Worm (Caenorhabditis elegans) whole organism, L1 larva: ENCODE data around the gene cdh-5.

Experiments used
- F16B12.6 ChIP-seq: fragments of 150-350 bp; optimal IDR thresholded peaks from 2 replicates; lab custom pipeline; 2014; ENCODE audit warnings: missing biosample characterization, missing genetic modification characterization
- efl-3 ChIP-seq: fragments of 200-800 bp; sonication (Bioruptor generic); optimal IDR thresholded peaks from 2 replicates; lab custom pipeline; 2018; ENCODE audit warnings: mild to moderate bottlenecking, missing genetic modification characterization, missing compliant biosample characterization
- irx-1 ChIP-seq: sonication (generic microtip); optimal IDR thresholded peaks from 2 replicates; lab custom pipeline; 2016; ENCODE audit warnings: missing genetic modification characterization, missing compliant biosample characterization
- mab-9 ChIP-seq: fragments of 200-800 bp; sonication (Bioruptor generic); IDR thresholded peaks from 2 replicates; pipeline ENCODE4 v1.3.6; 2022; ENCODE audit warnings: missing genetic modification reagents, missing genetic modification characterization, missing compliant biosample characterization
- nhr-28 ChIP-seq: fragments of 150-350 bp; optimal IDR thresholded peaks from 2 replicates; lab custom pipeline; 2014; ENCODE audit warnings: missing biosample characterization, missing genetic modification characterization
- ztf-11 ChIP-seq, 2 experiments: sonication (generic microtip); optimal IDR thresholded peaks; 2 replicates each; lab custom pipeline; 2016 to 2017; ENCODE audit warnings: missing genetic modification characterization in 2 of 2, missing biosample characterization in 1 of 2, missing compliant biosample characterization in 1 of 2

DNA sequence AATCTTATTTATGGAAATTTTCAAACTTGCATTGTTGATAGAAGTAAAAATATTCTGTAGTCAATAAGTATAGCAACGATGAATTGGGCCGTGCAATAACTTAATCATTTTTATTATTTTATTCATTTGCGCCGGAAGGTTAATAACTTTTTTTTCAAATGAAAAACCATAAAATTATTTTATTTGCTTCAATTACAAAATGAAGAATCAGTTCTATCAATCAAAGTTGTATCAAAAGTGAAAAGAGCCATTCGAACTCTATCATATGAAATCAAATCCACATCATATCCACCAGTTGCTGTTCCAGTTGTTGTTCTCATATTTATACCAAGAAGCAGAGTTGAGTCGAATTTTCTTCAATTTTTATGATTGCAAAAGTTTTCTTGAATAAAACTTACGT is 20.2 kb upstream of the cdh-5 start, which contains the start of gene cyp-33E1:
- TF ChIP-seq mab-9, result no peak
- TF ChIP-seq irx-1 (tag; lab: Kevin White, UChicago), result no peak
- TF ChIP-seq F16B12.6 (tag; lab: Kevin White, UChicago), result no peak
- no peak for TF ChIP-seq nhr-28
- no peak for TF ChIP-seq efl-3 (GFP tag; lab: Kevin White, UChicago)
- no peak for TF ChIP-seq ztf-11 (tag; optimal IDR thresholded peaks at IDR 0.05; lab: Kevin White, UChicago)
